Worm (Caenorhabditis elegans): Measurements from ENCODE around the gene F40G12.6.

Gene F40G12.6

DNA sequence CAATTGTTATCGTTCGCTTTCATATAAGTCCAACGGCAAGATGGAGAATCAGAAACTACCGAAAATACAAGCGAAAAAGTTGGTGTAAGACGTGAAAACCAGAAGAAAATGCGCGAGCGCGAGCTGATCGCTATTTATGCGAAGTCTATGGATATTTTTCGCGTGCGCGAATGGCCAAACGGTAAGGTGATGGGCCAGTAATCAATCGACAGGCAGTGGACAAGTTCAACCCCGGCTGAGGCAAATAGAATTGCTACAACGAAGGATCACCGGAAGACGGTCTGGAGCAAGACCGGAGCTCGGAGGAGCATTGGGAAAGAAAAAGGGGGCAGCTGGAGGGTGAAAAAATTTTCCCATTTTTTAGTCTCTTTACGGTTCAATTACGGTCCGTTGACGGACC, 35.5 kb downstream of the F40G12.6 start (continued):
- TF ChIP-seq hmg-20 (GFP tag; IDR thresholded peaks at IDR 0.05) (peak; percentile 60; the same call in 1 of the 2 replicates), ceh-100 (GFP tag; IDR thresholded peaks at IDR 0.05) (peak; percentile 67; the same call in 1 of the 2 replicates), attf-6 (GFP tag; IDR thresholded peaks at IDR 0.05) (peak; percentile 87), F39B2.1 (GFP tag; IDR thresholded peaks at IDR 0.05) (peak; percentile 75), nfyb-1 (GFP tag; IDR thresholded peaks at IDR 0.05) (peak; percentile 57; the same call in 1 of the 2 replicates), aptf-3 (GFP tag; IDR thresholded peaks at IDR 0.05) (peak; percentile 90), bed-1 (GFP tag; IDR thresholded peaks at IDR 0.05) (0 out of 2 replicates have a peak, but pooled peaks have one; percentile 78), rpc-1 (optimal IDR thresholded peaks at IDR 0.05) (peak; percentile 35), rpc-1 (tag; optimal IDR thresholded peaks at IDR 0.05) (peak; percentile 65), C17E4.6 (GFP tag; IDR thresholded peaks at IDR 0.05) (0 out of 2 replicates have a peak, but pooled peaks have one; percentile 21), attf-3 (GFP tag; conservative IDR thresholded peaks at IDR 0.05) (0 out of 2 replicates have a peak, but pooled peaks have one; percentile 35), F33H1.4 (GFP tag; IDR thresholded peaks at IDR 0.05) (peak; percentile 57), dox-1 (GFP tag; IDR thresholded peaks at IDR 0.05) (peak; percentile 87), pbrm-1 (GFP tag; IDR thresholded peaks at IDR 0.05) (peak; percentile 79), Y53F4B.3 (GFP tag; IDR thresholded peaks at IDR 0.05) (0 out of 2 replicates have a peak, but pooled peaks have one; percentile 18), lin-26 (GFP tag; IDR thresholded peaks at IDR 0.05) (peak; percentile 99), mcd-1 (GFP tag; IDR thresholded peaks at IDR 0.05) (peak; percentile 61), rcor-1 (GFP tag; IDR thresholded peaks at IDR 0.05) (peak; percentile 59), Y56A3A.18 (GFP tag; IDR thresholded peaks at IDR 0.05) (peak; percentile 80), D2030.7 (GFP tag; IDR thresholded peaks at IDR 0.05) (peak; percentile 94), bed-2 (GFP tag; IDR thresholded peaks at IDR 0.05) (peak; percentile 85), egl-18 (GFP tag; IDR thresholded peaks at IDR 0.05) (0 out of 2 replicates have a peak, but pooled peaks have one; percentile 14), egrh-3 (GFP tag; IDR thresholded peaks at IDR 0.05) (peak; percentile 46), ekl-4 (GFP tag; IDR thresholded peaks at IDR 0.05) (peak; percentile 78), ztf-25 (GFP tag; IDR thresholded peaks at IDR 0.05) (peak; percentile 95), Y95B8A.8 (GFP tag; IDR thresholded peaks at IDR 0.05) (peak; percentile 68; the same call in 1 of the 2 replicates)

DNA sequence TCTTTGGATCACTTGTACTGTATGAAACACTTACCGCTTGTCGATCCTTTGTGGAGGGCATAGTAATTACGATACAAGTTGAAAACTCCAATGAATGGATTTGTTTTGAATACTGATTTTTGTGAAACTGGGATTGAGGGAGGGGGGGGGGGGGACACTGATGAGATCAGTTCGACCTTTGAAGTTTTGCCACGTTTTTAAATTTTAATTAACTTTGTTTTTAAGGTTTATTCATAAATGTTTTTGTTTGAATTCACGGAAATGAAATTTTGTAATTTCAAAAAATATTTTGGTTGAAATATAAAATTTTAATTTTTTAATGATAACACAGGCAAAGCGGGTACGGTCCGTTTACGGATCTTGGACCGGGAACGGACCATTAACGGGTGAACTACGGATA, 37.0 kb downstream of the F40G12.6 start, which contains the start of gene ent-3:
TSS of gene ent-3 (minus strand) at position 101 of the 400 bp plus-strand sequence.
- no peak for TF ChIP-seq lir-1 (GFP tag; conservative IDR thresholded peaks at IDR 0.05)
- no peak for TF ChIP-seq F22D6.2 (tag; optimal IDR thresholded peaks at IDR 0.05)
- TF ChIP-seq F37B4.10 (GFP tag; IDR thresholded peaks at IDR 0.05), result no peak
- TF ChIP-seq egl-44 (GFP tag; IDR thresholded peaks at IDR 0.05), result no peak
- no peak for TF ChIP-seq dox-1 (GFP tag; IDR thresholded peaks at IDR 0.05)
- TF ChIP-seq hsf-1 (GFP tag; IDR thresholded peaks at IDR 0.05), result no peak
- TF ChIP-seq dpff-1 (tag; optimal IDR thresholded peaks at IDR 0.05), result no peak
- no peak for TF ChIP-seq lin-40 (tag; optimal IDR thresholded peaks at IDR 0.05)
- TF ChIP-seq repo-1 (tag; optimal IDR thresholded peaks at IDR 0.05), result no peak
- TF ChIP-seq fkh-3 (tag; optimal IDR thresholded peaks at IDR 0.05), result no peak
- no peak for TF ChIP-seq D2030.7 (GFP tag; IDR thresholded peaks at IDR 0.05)
- TF ChIP-seq K12H6.12 (tag; optimal IDR thresholded peaks at IDR 0.05), result no peak
- TF ChIP-seq ztf-18 (tag; optimal IDR thresholded peaks at IDR 0.05), result no peak
- no peak for TF ChIP-seq ama-1 (optimal IDR thresholded peaks at IDR 0.05)
- no peak for TF ChIP-seq ama-1 (GFP tag; optimal IDR thresholded peaks at IDR 0.05)
- no peak for TF ChIP-seq bed-1 (GFP tag; IDR thresholded peaks at IDR 0.05)

DNA sequence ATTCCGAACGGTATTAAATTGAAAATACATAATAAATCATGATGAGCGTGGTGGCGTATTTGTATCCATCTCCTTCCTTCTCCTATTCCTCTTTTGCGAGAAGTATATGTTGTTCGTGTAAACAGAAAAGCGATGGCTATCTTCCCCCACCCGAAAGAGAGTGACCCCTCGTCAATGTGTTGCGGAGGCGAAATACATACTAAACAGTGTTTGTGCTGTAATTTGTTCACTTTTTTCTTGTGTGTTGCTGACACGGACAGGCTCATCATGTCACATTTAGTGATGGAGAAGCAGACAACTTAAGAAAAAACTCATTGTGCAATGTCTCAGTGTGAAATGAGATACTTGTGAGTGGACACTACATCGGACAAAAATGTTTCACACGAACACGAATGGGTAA, 41.3 kb downstream of the F40G12.6 start:
- TF ChIP-seq nhr-80 (tag; optimal IDR thresholded peaks at IDR 0.05), result peak; percentile 22
- no peak for TF ChIP-seq F57C9.4 (tag; optimal IDR thresholded peaks at IDR 0.05)
